Fruit fly (Drosophila melanogaster) whole organism, prepupa: ENCODE results near the gene Fur2.

Experiments
- CG8632 ChIP-seq: fragments of 200-800 bp; sonication (Bioruptor generic); optimal IDR thresholded peaks from 3 replicates; lab custom pipeline; 2016; ENCODE audit warnings: missing biosample characterization, missing genetic modification characterization
- Hr39 ChIP-seq: fragments of 200-800 bp; sonication (Bioruptor generic); optimal IDR thresholded peaks from 2 replicates; lab custom pipeline; 2016; ENCODE audit warnings: missing biosample characterization, missing genetic modification characterization
- Lpt ChIP-seq: fragments of 200-800 bp; sonication (Bioruptor generic); optimal IDR thresholded peaks from 3 replicates; lab custom pipeline; 2016; ENCODE audit warnings: missing biosample characterization, missing genetic modification characterization
- OdsH ChIP-seq: fragments of 200-800 bp; sonication (Bioruptor generic); optimal IDR thresholded peaks from 3 replicates; lab custom pipeline; 2016; ENCODE audit warnings: missing biosample characterization, missing genetic modification characterization
- acj6 ChIP-seq: fragments of 200-800 bp; sonication (Bioruptor generic); optimal IDR thresholded peaks from 3 replicates; lab custom pipeline; 2016; ENCODE audit warnings: missing biosample characterization, missing genetic modification characterization
- vri ChIP-seq: fragments of 200-800 bp; sonication (Bioruptor generic); optimal IDR thresholded peaks from 3 replicates; lab custom pipeline; 2016; ENCODE audit warnings: missing biosample characterization, mild to moderate bottlenecking, missing genetic modification characterization

dm6 chrX:16330659-16331058 is 42.2 kb upstream of the Fur2 start, which contains the start of gene CG9919:
- TF ChIP-seq acj6 (GFP tag; lab: Kevin White, UChicago): no peak
- TF ChIP-seq Lpt (GFP tag; lab: Kevin White, UChicago): no peak
- no peak for TF ChIP-seq OdsH (GFP tag; lab: Kevin White, UChicago)
- TF ChIP-seq vri: no peak
- TF ChIP-seq Hr39: no peak
- TF ChIP-seq CG8632 (GFP tag; lab: Kevin White, UChicago): no peak
